Worm (Caenorhabditis elegans): ENCODE data around the gene Y82E9BR.22.
A peak's percentile ranks its signal among the peaks of the same experiment; 100 is the strongest.

DNA sequence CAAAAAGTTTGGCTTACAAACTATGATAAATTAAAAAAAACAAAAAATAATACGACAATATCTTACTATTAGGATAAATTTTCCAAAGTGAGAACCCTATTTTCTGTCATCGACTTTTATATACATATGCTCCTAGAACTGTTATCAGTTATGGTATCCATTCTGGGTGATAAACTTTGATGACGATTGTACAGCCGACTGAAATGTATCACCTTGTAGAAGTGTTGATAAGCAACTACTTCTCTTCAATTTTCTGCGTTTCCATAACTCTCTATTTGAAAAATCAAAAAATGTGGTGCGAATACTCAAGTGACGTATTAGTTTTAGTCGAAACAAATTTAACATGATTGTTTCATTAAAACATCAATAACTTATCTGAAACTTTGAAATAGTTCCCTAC is 19.1 kb downstream of the Y82E9BR.22 start:
- TF ChIP-seq ceh-82 (tag; optimal IDR thresholded peaks at IDR 0.05) (no peak), elt-3 (tag; optimal IDR thresholded peaks at IDR 0.05) (no peak), fos-1 (tag; optimal IDR thresholded peaks at IDR 0.05) (peak; percentile 98), egl-27 (tag; optimal IDR thresholded peaks at IDR 0.05) (no peak), elt-1 (tag; optimal IDR thresholded peaks at IDR 0.05) (no peak)
